Fruit fly (Drosophila melanogaster) whole organism: ENCODE data around the gene CG7551.

ENCODE experiments used
- CG8478 ChIP-seq: fragments of >200 bp; optimal IDR thresholded peaks from 2 replicates; lab custom pipeline; 2018; ENCODE audit warnings: inconsistent platforms
- Dll ChIP-seq: fragments of >200 bp; optimal IDR thresholded peaks from 2 replicates; lab custom pipeline; 2017
- EcR ChIP-seq, 2 experiments: fragments of >200 bp; optimal IDR thresholded peaks; 2 replicates each; lab custom pipeline; 2017; ENCODE audit warnings: missing biosample characterization in 2 of 2, missing genetic modification characterization in 2 of 2, missing genetic modification reagents in 2 of 2
- pan ChIP-seq: fragments of >200 bp; optimal IDR thresholded peaks from 2 replicates; lab custom pipeline; 2017
- psq ChIP-seq: fragments of >200 bp; optimal IDR thresholded peaks from 2 replicates; lab custom pipeline; 2017
- usp ChIP-seq: fragments of >200 bp; optimal IDR thresholded peaks from 2 replicates; lab custom pipeline; 2017; ENCODE audit warnings: missing biosample characterization, missing genetic modification characterization, mixed read lengths

- TF ChIP-seq pan (lab: Kevin White, UChicago), result no peak
- TF ChIP-seq psq, result no peak
- no peak for TF ChIP-seq CG8478
- TF ChIP-seq EcR (GFP tag; optimal IDR thresholded peaks at IDR 0.05; lab: Kevin White, UChicago), result no peak
- TF ChIP-seq Dll (lab: Kevin White, UChicago), result no peak
- no peak for TF ChIP-seq usp
Measured at dm6 chr3L:11415382-11415781, 42.9 kb upstream of the CG7551 start.
